Worm (Caenorhabditis elegans) whole organism, young adult: Measurements from ENCODE around the gene crn-4.
A peak's percentile ranks its signal among the peaks of the same experiment; 100 is the strongest.

Source experiments
- B0336.3 ChIP-seq: fragments of 200-800 bp; sonication (Bioruptor generic); IDR thresholded peaks from 2 replicates; pipeline ENCODE4 v1.3.6; 2022; ENCODE audit warnings: missing genetic modification characterization, missing compliant biosample characterization
- C06A6.2 ChIP-seq: fragments of 200-800 bp; sonication (Bioruptor generic); conservative IDR thresholded peaks from 2 replicates; pipeline ENCODE4 v1.3.6; 2022; ENCODE audit warnings: missing genetic modification characterization, missing compliant biosample characterization
- F22D6.2 ChIP-seq: sonication (generic microtip); optimal IDR thresholded peaks from 2 replicates; lab custom pipeline; 2016; ENCODE audit warnings: mild to moderate bottlenecking, missing genetic modification characterization, missing compliant biosample characterization
- F23B12.7 ChIP-seq: sonication (generic microtip); optimal IDR thresholded peaks from 2 replicates; lab custom pipeline; 2017; ENCODE audit warnings: missing genetic modification characterization, mild to moderate bottlenecking, missing compliant biosample characterization, antibody characterized with exemption, moderate library complexity; ENCODE audit not compliant: insufficient read depth
- K11D2.4 ChIP-seq: fragments of 200-800 bp; sonication (Bioruptor generic); IDR thresholded peaks from 2 replicates; pipeline ENCODE4 v1.3.6; 2022; ENCODE audit warnings: missing genetic modification reagents, missing genetic modification characterization, missing compliant biosample characterization
- K12H6.12 ChIP-seq: fragments of 200-800 bp; sonication (Bioruptor generic); optimal IDR thresholded peaks from 2 replicates; lab custom pipeline; 2018; ENCODE audit warnings: mild to moderate bottlenecking, missing genetic modification characterization, missing compliant biosample characterization
- Y67H2A.10 ChIP-seq: fragments of 200-800 bp; sonication (Bioruptor generic); conservative IDR thresholded peaks from 2 replicates; pipeline ENCODE4 v1.3.6; 2022; ENCODE audit warnings: missing genetic modification reagents, missing genetic modification characterization, missing compliant biosample characterization
- ama-1 ChIP-seq, 3 experiments: fragments of 150-350 bp in 1 of 3; sonication (generic microtip) in 2 of 3; optimal IDR thresholded peaks; 2 replicates each; lab custom pipeline; 2014 to 2018; ENCODE audit warnings: missing biosample characterization in 2 of 3, missing genetic modification characterization in 2 of 3, missing genetic modification reagents in 2 of 3
- aptf-2 ChIP-seq: fragments of 200-800 bp; sonication (Bioruptor generic); conservative IDR thresholded peaks from 2 replicates; pipeline ENCODE4 v1.3.6; 2022; ENCODE audit warnings: missing genetic modification reagents, missing genetic modification characterization, missing compliant biosample characterization
- atf-7 ChIP-seq: sonication (generic microtip); optimal IDR thresholded peaks from 2 replicates; lab custom pipeline; 2017; ENCODE audit warnings: mild to moderate bottlenecking, missing genetic modification characterization, missing compliant biosample characterization
- attf-5 ChIP-seq: fragments of 200-800 bp; sonication (Bioruptor generic); optimal IDR thresholded peaks from 2 replicates; lab custom pipeline; 2018; ENCODE audit warnings: mild to moderate bottlenecking, missing genetic modification characterization, missing compliant biosample characterization
- cebp-1 ChIP-seq, 2 experiments: fragments of 200-800 bp in 1 of 2; sonication (Bioruptor generic) in 1 of 2; sonication (generic microtip) in 1 of 2; IDR thresholded peaks in 1 of 2; optimal IDR thresholded peaks in 1 of 2; 2 replicates each; pipeline versions ENCODE4 v1.3.6 to Lab custom; 2017 to 2022; ENCODE audit warnings: missing compliant biosample characterization in 2 of 2, missing genetic modification characterization in 2 of 2, mild to moderate bottlenecking in 1 of 2, missing genetic modification reagents in 1 of 2, moderate library complexity in 1 of 2
- ceh-100 ChIP-seq: fragments of 200-800 bp; sonication (Bioruptor generic); IDR thresholded peaks from 2 replicates; pipeline ENCODE4 v1.3.6; 2022; ENCODE audit warnings: missing genetic modification reagents, missing genetic modification characterization, missing compliant biosample characterization
- ceh-27 ChIP-seq: fragments of 200-800 bp; sonication (Bioruptor generic); optimal IDR thresholded peaks from 2 replicates; lab custom pipeline; 2018; ENCODE audit warnings: mild to moderate bottlenecking, missing genetic modification characterization, moderate library complexity, missing compliant biosample characterization
- die-1 ChIP-seq: sonication (generic microtip); optimal IDR thresholded peaks from 2 replicates; lab custom pipeline; 2016; ENCODE audit warnings: missing genotype, mild to moderate bottlenecking, missing genetic modification characterization, missing compliant biosample characterization
- efl-1 ChIP-seq: fragments of 150-350 bp; optimal IDR thresholded peaks from 2 replicates; lab custom pipeline; 2014; ENCODE audit warnings: missing biosample characterization, missing genetic modification reagents, missing genetic modification characterization
- egl-18 ChIP-seq: fragments of 200-800 bp; sonication (Bioruptor generic); IDR thresholded peaks from 2 replicates; pipeline ENCODE4 v1.3.6; 2022; ENCODE audit warnings: missing genetic modification reagents, missing genetic modification characterization, missing compliant biosample characterization
- egl-44 ChIP-seq: fragments of 200-800 bp; sonication (Bioruptor generic); IDR thresholded peaks from 2 replicates; pipeline ENCODE4 v1.3.6; 2022; ENCODE audit warnings: missing genetic modification reagents, missing genetic modification characterization, missing compliant biosample characterization
- ekl-4 ChIP-seq: fragments of 200-800 bp; sonication (Bioruptor generic); IDR thresholded peaks from 2 replicates; pipeline ENCODE4 v1.3.6; 2022; ENCODE audit warnings: missing genetic modification reagents, missing genetic modification characterization, missing compliant biosample characterization
- ets-4 ChIP-seq: fragments of 200-800 bp; sonication (Bioruptor generic); optimal IDR thresholded peaks from 2 replicates; lab custom pipeline; 2018; ENCODE audit warnings: mild to moderate bottlenecking, missing genetic modification characterization, missing compliant biosample characterization
- hmg-20 ChIP-seq: fragments of 200-800 bp; sonication (Bioruptor generic); IDR thresholded peaks from 2 replicates; pipeline ENCODE4 v1.3.6; 2022; ENCODE audit warnings: missing genetic modification reagents, missing genetic modification characterization, missing compliant biosample characterization
- hsf-1 ChIP-seq: fragments of 200-800 bp; sonication (Bioruptor generic); IDR thresholded peaks from 2 replicates; pipeline ENCODE4 v1.3.6; 2022; ENCODE audit warnings: missing genetic modification reagents, missing genetic modification characterization, missing compliant biosample characterization
- let-526 ChIP-seq: fragments of 200-800 bp; sonication (Bioruptor generic); IDR thresholded peaks from 2 replicates; pipeline ENCODE4 v1.3.6; 2022; ENCODE audit warnings: missing genetic modification reagents, missing genetic modification characterization, missing compliant biosample characterization
- lin-40 ChIP-seq: sonication (generic microtip); optimal IDR thresholded peaks from 2 replicates; lab custom pipeline; 2016; ENCODE audit warnings: missing genetic modification characterization, mild to moderate bottlenecking, missing compliant biosample characterization, missing genotype, missing genetic modification reagents
- lsl-1 ChIP-seq: fragments of 200-800 bp; sonication (Bioruptor generic); optimal IDR thresholded peaks from 2 replicates; lab custom pipeline; 2018; ENCODE audit warnings: mild to moderate bottlenecking, missing genetic modification characterization, moderate library complexity, missing compliant biosample characterization
- madf-3 ChIP-seq: fragments of 200-800 bp; sonication (Bioruptor generic); IDR thresholded peaks from 2 replicates; pipeline ENCODE4 v1.3.6; 2022; ENCODE audit warnings: missing genetic modification reagents, missing genetic modification characterization, missing compliant biosample characterization
- madf-8 ChIP-seq: fragments of 200-800 bp; sonication (Bioruptor generic); conservative IDR thresholded peaks from 2 replicates; pipeline ENCODE4 v1.3.6; 2022; ENCODE audit warnings: missing genetic modification reagents, missing genetic modification characterization, missing compliant biosample characterization
- mcd-1 ChIP-seq: fragments of 200-800 bp; sonication (Bioruptor generic); IDR thresholded peaks from 2 replicates; pipeline ENCODE4 v1.3.6; 2022; ENCODE audit warnings: missing genetic modification reagents, missing genetic modification characterization, missing compliant biosample characterization
- mel-28 ChIP-seq: sonication (generic microtip); optimal IDR thresholded peaks from 2 replicates; lab custom pipeline; 2016; ENCODE audit warnings: borderline replicate concordance, mild to moderate bottlenecking, missing genetic modification characterization, missing compliant biosample characterization
- nfyb-1 ChIP-seq: fragments of 200-800 bp; sonication (Bioruptor generic); IDR thresholded peaks from 2 replicates; pipeline ENCODE4 v1.3.6; 2022; ENCODE audit warnings: missing genetic modification reagents, missing genetic modification characterization, missing compliant biosample characterization
- nhr-120 ChIP-seq: fragments of 200-800 bp; sonication (Bioruptor generic); IDR thresholded peaks from 2 replicates; pipeline ENCODE4 v1.3.6; 2022; ENCODE audit warnings: missing genetic modification characterization, missing compliant biosample characterization
- nhr-80 ChIP-seq: sonication (generic microtip); optimal IDR thresholded peaks from 2 replicates; lab custom pipeline; 2016; ENCODE audit warnings: missing genetic modification characterization, missing compliant biosample characterization
- nhr-90 ChIP-seq: sonication (generic microtip); optimal IDR thresholded peaks from 2 replicates; lab custom pipeline; 2016; ENCODE audit warnings: missing genotype, mild to moderate bottlenecking, missing genetic modification characterization, missing compliant biosample characterization
- pbrm-1 ChIP-seq: fragments of 200-800 bp; sonication (Bioruptor generic); IDR thresholded peaks from 2 replicates; pipeline ENCODE4 v1.3.6; 2022; ENCODE audit warnings: missing genetic modification reagents, missing genetic modification characterization, missing compliant biosample characterization
- pha-4 ChIP-seq: fragments of 150-350 bp; sonication (generic microtip); optimal IDR thresholded peaks from 2 replicates; lab custom pipeline; 2014; ENCODE audit warnings: missing biosample characterization, missing genetic modification reagents, missing genetic modification characterization
- rcor-1 ChIP-seq: fragments of 200-800 bp; sonication (Bioruptor generic); IDR thresholded peaks from 2 replicates; pipeline ENCODE4 v1.3.6; 2022; ENCODE audit warnings: missing genetic modification reagents, missing genetic modification characterization, missing compliant biosample characterization
- rpc-1 ChIP-seq, 2 experiments: fragments of 150-350 bp in 1 of 2; sonication (generic microtip) in 1 of 2; optimal IDR thresholded peaks; 2 replicates each; lab custom pipeline; 2014 to 2018; ENCODE audit warnings: missing biosample characterization in 1 of 2, missing genetic modification characterization in 1 of 2, missing genetic modification reagents in 1 of 2, missing genotype in 1 of 2
- snpc-4 ChIP-seq, 5 experiments: fragments of 150-350 bp in 1 of 5; sonication (generic microtip) in 4 of 5; optimal IDR thresholded peaks; 2 replicates each; lab custom pipeline; 2014 to 2018; ENCODE audit warnings: missing genetic modification characterization in 5 of 5, missing biosample characterization in 3 of 5, antibody characterized with exemption in 2 of 5, mild to moderate bottlenecking in 2 of 5, missing compliant biosample characterization in 2 of 5, missing genotype in 2 of 5, moderate library complexity in 2 of 5, missing genetic modification reagents in 1 of 5
- somi-1 ChIP-seq: fragments of 200-800 bp; sonication (Bioruptor generic); optimal IDR thresholded peaks from 2 replicates; lab custom pipeline; 2018; ENCODE audit warnings: mild to moderate bottlenecking, missing genetic modification characterization, missing compliant biosample characterization
- unc-62 ChIP-seq: fragments of 150-350 bp; optimal IDR thresholded peaks from 2 replicates; lab custom pipeline; 2014; ENCODE audit warnings: missing biosample characterization, missing genetic modification reagents, missing genetic modification characterization
- zim-3 ChIP-seq: sonication (generic microtip); optimal IDR thresholded peaks from 2 replicates; lab custom pipeline; 2017; ENCODE audit warnings: mild to moderate bottlenecking, missing genetic modification characterization, moderate library complexity, missing compliant biosample characterization
- ztf-18 ChIP-seq: sonication (generic microtip); optimal IDR thresholded peaks from 2 replicates; lab custom pipeline; 2016; ENCODE audit warnings: missing genotype, mild to moderate bottlenecking, missing genetic modification characterization, missing compliant biosample characterization
- ztf-26 ChIP-seq: sonication (generic microtip); optimal IDR thresholded peaks from 2 replicates; lab custom pipeline; 2017; ENCODE audit warnings: missing genetic modification characterization, missing compliant biosample characterization
- ztf-3 ChIP-seq: fragments of 200-800 bp; sonication (Bioruptor generic); optimal IDR thresholded peaks from 2 replicates; lab custom pipeline; 2018; ENCODE audit warnings: mild to moderate bottlenecking, missing genetic modification characterization, missing compliant biosample characterization
- ztf-6 ChIP-seq: fragments of 200-800 bp; sonication (Bioruptor generic); IDR thresholded peaks from 2 replicates; pipeline ENCODE4 v1.3.6; 2022; ENCODE audit warnings: missing genetic modification reagents, missing genetic modification characterization, missing compliant biosample characterization

Gene crn-4

DNA sequence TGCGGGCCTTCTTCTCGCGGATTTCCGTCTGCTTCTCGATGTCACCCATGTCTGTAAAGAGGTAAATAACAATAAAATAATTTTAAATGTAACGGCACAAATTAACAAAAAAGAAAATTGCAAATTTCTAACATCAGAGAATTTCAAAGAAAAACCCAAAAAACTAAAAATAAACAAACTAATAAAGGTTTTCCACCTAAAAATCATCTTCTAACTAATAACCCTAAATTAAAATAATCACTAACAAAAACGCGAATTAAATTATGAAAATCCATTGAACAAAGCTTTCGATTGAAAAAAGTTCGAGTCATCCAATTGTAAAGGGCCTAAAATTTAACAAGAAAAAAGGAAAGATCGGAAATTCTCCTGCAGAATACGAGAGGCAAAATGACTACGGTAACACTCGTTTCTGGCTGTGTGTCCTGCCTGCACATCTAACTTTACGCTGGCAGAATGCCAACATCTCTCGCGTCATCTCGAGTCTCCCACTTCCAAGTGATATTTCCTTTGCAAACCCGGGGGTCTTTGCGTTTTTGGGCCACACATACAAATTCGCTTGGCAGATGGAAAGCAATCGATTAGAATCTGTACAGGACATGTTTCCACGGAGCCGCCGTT, 15.2 kb downstream of the crn-4 start, which contains the start of gene rpl-11.2:
Gene rpl-11.2 (minus strand): TSS at position 51 of the 618 bp plus-strand sequence.
- peak; percentile 88 for TF ChIP-seq nfyb-1 (GFP tag; lab: Robert Waterston, UW)
- 0 out of 2 replicates have a peak, but pooled peaks have one; percentile 46 for TF ChIP-seq ceh-100 (GFP tag; lab: Robert Waterston, UW)
- peak; percentile 83 for TF ChIP-seq pbrm-1 (GFP tag; lab: Robert Waterston, UW)
- peak; percentile 27 for TF ChIP-seq rpc-1 (optimal IDR thresholded peaks at IDR 0.05; lab: Kevin White, UChicago)
- TF ChIP-seq rpc-1 (tag; optimal IDR thresholded peaks at IDR 0.05; lab: Kevin White, UChicago) = no peak
- TF ChIP-seq efl-1 = peak; percentile 9
- no peak for TF ChIP-seq madf-8 (GFP tag; lab: Robert Waterston, UW)
- peak; percentile 32 for TF ChIP-seq lsl-1 (GFP tag; lab: Kevin White, UChicago)
- TF ChIP-seq zim-3 (tag; lab: Kevin White, UChicago) = no peak
- TF ChIP-seq pha-4 (tag; lab: Kevin White, UChicago) = peak; percentile 97
- peak; percentile 66 for TF ChIP-seq F22D6.2
- peak; percentile 92 for TF ChIP-seq K12H6.12 (tag; lab: Kevin White, UChicago)
- no peak for TF ChIP-seq hsf-1
- 0 out of 2 replicates have a peak, but pooled peaks have one; percentile 52 for TF ChIP-seq ztf-6 (GFP tag; lab: Robert Waterston, UW)
- TF ChIP-seq lin-40 (tag; lab: Kevin White, UChicago) = peak; percentile 96
- TF ChIP-seq egl-18 = peak; percentile 74; the same call in 1 of the 2 replicates
- TF ChIP-seq somi-1 (GFP tag; lab: Kevin White, UChicago) = peak; percentile 66
- TF ChIP-seq atf-7 (tag; lab: Kevin White, UChicago) = peak; percentile 85
- peak; percentile 27 for TF ChIP-seq unc-62 (GFP tag; lab: Kevin White, UChicago)
- peak; percentile 89 for TF ChIP-seq let-526 (GFP tag; lab: Robert Waterston, UW)
- peak; percentile 15 for TF ChIP-seq snpc-4 (GFP tag; optimal IDR thresholded peaks at IDR 0.05; lab: Kevin White, UChicago)
- TF ChIP-seq snpc-4 (tag; optimal IDR thresholded peaks at IDR 0.05; lab: Kevin White, UChicago) = peak in 3 of 4 experiments; percentile 35 to 69 (median 63)
- no peak; the same call in 1 of the 2 replicates for TF ChIP-seq B0336.3 (GFP tag; lab: Robert Waterston, UW)
- no peak for TF ChIP-seq ama-1 (optimal IDR thresholded peaks at IDR 0.05; lab: Kevin White, UChicago)
- no peak for TF ChIP-seq ama-1 (GFP tag; optimal IDR thresholded peaks at IDR 0.05; lab: Kevin White, UChicago)
- no peak for TF ChIP-seq aptf-2
- peak; percentile 80 for TF ChIP-seq rcor-1 (GFP tag; lab: Robert Waterston, UW)
- TF ChIP-seq nhr-90 = peak; percentile 24
- TF ChIP-seq ekl-4 (GFP tag; lab: Robert Waterston, UW) = peak; percentile 78
- TF ChIP-seq ztf-26 (tag; lab: Kevin White, UChicago) = peak; percentile 73
- TF ChIP-seq nhr-120 = no peak
- peak; percentile 89 for TF ChIP-seq K11D2.4 (GFP tag; lab: Robert Waterston, UW)
- TF ChIP-seq mel-28 (tag; lab: Kevin White, UChicago) = no peak
- peak; percentile 82 for TF ChIP-seq attf-5
- peak; percentile 5 for TF ChIP-seq die-1 (tag; lab: Kevin White, UChicago)
- 0 out of 2 replicates have a peak, but pooled peaks have one; percentile 10 for TF ChIP-seq Y67H2A.10 (GFP tag; lab: Robert Waterston, UW)
- TF ChIP-seq ets-4 = peak; percentile 52
- TF ChIP-seq egl-44 (GFP tag; lab: Robert Waterston, UW) = peak; percentile 56; the same call in 1 of the 2 replicates
- TF ChIP-seq F23B12.7 = peak; percentile 84
- peak; percentile 95 for TF ChIP-seq ceh-27 (GFP tag; lab: Kevin White, UChicago)
- 0 out of 2 replicates have a peak, but pooled peaks have one; percentile 72 for TF ChIP-seq madf-3
- TF ChIP-seq nhr-80 (tag; lab: Kevin White, UChicago) = peak; percentile 82
- peak; percentile 78; the same call in 1 of the 2 replicates for TF ChIP-seq mcd-1 (GFP tag; lab: Robert Waterston, UW)
- TF ChIP-seq hmg-20 = peak; percentile 74; the same call in 1 of the 2 replicates
- peak; percentile 85 for TF ChIP-seq C06A6.2 (GFP tag; lab: Robert Waterston, UW)
- TF ChIP-seq ztf-3 (GFP tag; lab: Kevin White, UChicago) = peak; percentile 16
- TF ChIP-seq cebp-1 (GFP tag; IDR thresholded peaks at IDR 0.05; lab: Robert Waterston, UW) = peak; percentile 51; the same call in 1 of the 2 replicates
- TF ChIP-seq cebp-1 (tag; optimal IDR thresholded peaks at IDR 0.05; lab: Kevin White, UChicago) = no peak
- peak; percentile 45 for TF ChIP-seq ztf-18 (tag; lab: Kevin White, UChicago)
